Worm (Caenorhabditis elegans) whole organism, early embryonic: Measurements from ENCODE around the gene dyci-1.
A peak's percentile ranks its signal among the peaks of the same experiment; 100 is the strongest.

ENCODE experiments used
- B0310.2 ChIP-seq: sonication (generic microtip); optimal IDR thresholded peaks from 2 replicates; lab custom pipeline; 2016; ENCODE audit warnings: mild to moderate bottlenecking, missing genetic modification characterization, missing compliant biosample characterization
- F13C5.2 ChIP-seq: sonication (generic microtip); optimal IDR thresholded peaks from 2 replicates; lab custom pipeline; 2017; ENCODE audit warnings: mild to moderate bottlenecking, missing genetic modification characterization, inconsistent platforms, missing compliant biosample characterization
- aly-1 ChIP-seq: sonication (generic microtip); optimal IDR thresholded peaks from 2 replicates; lab custom pipeline; 2016; ENCODE audit warnings: missing genetic modification characterization, missing compliant biosample characterization
- ama-1 ChIP-seq: fragments of 150-350 bp; optimal IDR thresholded peaks from 2 replicates; lab custom pipeline; 2014
- ceh-13 ChIP-seq: fragments of 200-800 bp; sonication (Bioruptor generic); optimal IDR thresholded peaks from 2 replicates; lab custom pipeline; 2018; ENCODE audit warnings: mild to moderate bottlenecking, missing genetic modification characterization, missing compliant biosample characterization
- ceh-36 ChIP-seq: sonication (generic microtip); optimal IDR thresholded peaks from 2 replicates; lab custom pipeline; 2016; ENCODE audit warnings: missing genetic modification characterization, inconsistent platforms, missing compliant biosample characterization
- ets-7 ChIP-seq: sonication (generic microtip); optimal IDR thresholded peaks from 2 replicates; lab custom pipeline; 2016; ENCODE audit warnings: missing genotype, missing genetic modification characterization, missing compliant biosample characterization
- flt-1 ChIP-seq: fragments of 200-800 bp; sonication (Bioruptor generic); IDR thresholded peaks from 2 replicates; pipeline ENCODE4 v1.3.6; 2022; ENCODE audit warnings: missing genetic modification characterization, missing compliant biosample characterization
- hmbx-1 ChIP-seq: sonication (generic microtip); optimal IDR thresholded peaks from 2 replicates; lab custom pipeline; 2016; ENCODE audit warnings: mild to moderate bottlenecking, missing genetic modification characterization, missing compliant biosample characterization
- hmg-4 ChIP-seq: fragments of 200-800 bp; sonication (Bioruptor generic); optimal IDR thresholded peaks from 2 replicates; lab custom pipeline; 2018; ENCODE audit warnings: mild to moderate bottlenecking, missing genetic modification characterization, missing compliant biosample characterization
- hnd-1 ChIP-seq: sonication (generic microtip); optimal IDR thresholded peaks from 2 replicates; lab custom pipeline; 2016; ENCODE audit warnings: missing genetic modification characterization, missing compliant biosample characterization
- pes-1 ChIP-seq: fragments of 200-800 bp; sonication (Bioruptor generic); IDR thresholded peaks from 2 replicates; pipeline ENCODE4 v1.3.6; 2022; ENCODE audit warnings: missing genetic modification reagents, missing genetic modification characterization, missing compliant biosample characterization
- scrt-1 ChIP-seq: fragments of 200-800 bp; sonication (Bioruptor generic); IDR thresholded peaks from 2 replicates; pipeline ENCODE4 v1.3.6; 2022; ENCODE audit warnings: missing genetic modification characterization, missing compliant biosample characterization
- sea-1 ChIP-seq: fragments of 200-800 bp; sonication (Bioruptor generic); conservative IDR thresholded peaks from 2 replicates; pipeline ENCODE4 v1.3.6; 2022; ENCODE audit warnings: missing genetic modification characterization, missing compliant biosample characterization
- tbx-11 ChIP-seq: fragments of 200-800 bp; sonication (Bioruptor generic); IDR thresholded peaks from 2 replicates; pipeline ENCODE4 v1.3.6; 2022; ENCODE audit warnings: missing genetic modification characterization, missing compliant biosample characterization
- tbx-37 ChIP-seq: fragments of 200-800 bp; sonication (Bioruptor generic); conservative IDR thresholded peaks from 2 replicates; pipeline ENCODE4 v1.3.6; 2022; ENCODE audit warnings: missing genetic modification reagents, missing genetic modification characterization, missing compliant biosample characterization
- tra-4 ChIP-seq: sonication (generic microtip); optimal IDR thresholded peaks from 2 replicates; lab custom pipeline; 2017; ENCODE audit warnings: missing genetic modification characterization, missing compliant biosample characterization

dyci-1 gene

DNA sequence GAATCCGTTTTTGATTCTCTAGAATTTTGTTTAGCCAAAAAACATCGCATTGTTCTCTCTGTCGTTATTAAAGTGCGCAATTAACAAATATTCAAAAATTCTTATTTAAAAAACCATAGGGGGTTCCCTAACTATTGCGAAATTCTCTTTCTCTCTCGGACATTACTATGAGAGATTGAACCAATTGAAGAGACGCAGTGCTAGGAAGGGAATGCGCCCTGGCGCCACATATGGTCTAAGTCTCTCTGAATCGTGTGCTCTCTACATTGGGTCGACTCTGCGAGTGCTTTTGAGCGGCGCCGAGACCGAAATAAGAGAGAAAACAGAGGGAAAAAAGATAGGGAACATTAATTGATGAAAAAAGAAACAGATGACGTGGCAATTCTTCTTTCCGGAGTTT is 801 bp upstream of the dyci-1 start:
- no peak for TF ChIP-seq hmg-4

ce11 chrIV:6777156-6777555 is 7.9 kb downstream of the dyci-1 start:
- TF ChIP-seq tbx-11 (no peak), hmg-4 (no peak), sea-1 (GFP tag; lab: Robert Waterston, UW) (no peak), scrt-1 (GFP tag; lab: Robert Waterston, UW) (no peak), ceh-13 (GFP tag; lab: Kevin White, UChicago) (no peak), tra-4 (tag; lab: Kevin White, UChicago) (no peak), hnd-1 (tag; lab: Kevin White, UChicago) (no peak), B0310.2 (no peak), ceh-36 (tag; lab: Kevin White, UChicago) (no peak), hmbx-1 (no peak), ets-7 (tag; lab: Kevin White, UChicago) (no peak), ama-1 (lab: Kevin White, UChicago) (no peak), tbx-37 (GFP tag; lab: Robert Waterston, UW) (no peak), aly-1 (tag; lab: Kevin White, UChicago) (no peak), pes-1 (GFP tag; lab: Robert Waterston, UW) (no peak), flt-1 (GFP tag; lab: Robert Waterston, UW) (no peak), F13C5.2 (tag; lab: Kevin White, UChicago) (no peak)

DNA sequence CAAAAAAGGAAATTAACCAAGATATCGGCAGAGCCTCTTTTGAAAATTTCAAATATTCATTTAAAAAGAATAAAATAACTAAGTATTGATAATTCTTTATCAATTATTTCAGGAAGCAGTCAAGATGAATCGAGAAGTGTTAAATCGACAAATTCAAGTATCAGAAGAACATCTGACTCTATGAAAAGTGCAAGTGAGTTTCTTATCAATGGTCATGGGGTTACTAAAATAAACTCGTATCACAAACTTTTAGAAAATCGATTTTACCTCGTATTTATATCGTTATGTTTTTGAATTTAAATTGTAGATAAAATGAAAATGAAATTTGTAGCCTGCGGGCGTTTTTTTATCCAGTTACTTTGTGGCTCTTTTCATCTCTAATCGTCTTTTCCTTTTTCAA is 13.5 kb downstream of the dyci-1 start:
- no peak for TF ChIP-seq tra-4 (tag; lab: Kevin White, UChicago)
- no peak for TF ChIP-seq hmg-4
- TF ChIP-seq tbx-37 (GFP tag; lab: Robert Waterston, UW), result no peak
- TF ChIP-seq ceh-13 (GFP tag; lab: Kevin White, UChicago), result no peak
- TF ChIP-seq aly-1 (tag; lab: Kevin White, UChicago), result no peak
- no peak for TF ChIP-seq hnd-1 (tag; lab: Kevin White, UChicago)
- TF ChIP-seq pes-1 (GFP tag; lab: Robert Waterston, UW), result no peak
- TF ChIP-seq ets-7 (tag; lab: Kevin White, UChicago), result no peak
- no peak for TF ChIP-seq tbx-11
- TF ChIP-seq hmbx-1, result no peak
- no peak for TF ChIP-seq ama-1 (lab: Kevin White, UChicago)
- no peak for TF ChIP-seq sea-1 (GFP tag; lab: Robert Waterston, UW)
- no peak for TF ChIP-seq flt-1 (GFP tag; lab: Robert Waterston, UW)
- no peak for TF ChIP-seq B0310.2
- no peak for TF ChIP-seq F13C5.2 (tag; lab: Kevin White, UChicago)
- TF ChIP-seq scrt-1 (GFP tag; lab: Robert Waterston, UW), result no peak

- TF ChIP-seq hnd-1 (tag; lab: Kevin White, UChicago) (no peak), B0310.2 (no peak), tra-4 (tag; lab: Kevin White, UChicago) (no peak), flt-1 (GFP tag; lab: Robert Waterston, UW) (no peak)
Measured at ce11 chrIV:6770407-6770883, 14.6 kb downstream of the dyci-1 start, which contains the start of gene anat-1. Gene anat-1 (plus strand): TSS chrIV:6770833.

- TF ChIP-seq hnd-1 (tag; lab: Kevin White, UChicago) (no peak), F13C5.2 (tag; lab: Kevin White, UChicago) (peak; percentile 1), tra-4 (tag; lab: Kevin White, UChicago) (no peak), B0310.2 (no peak), ets-7 (tag; lab: Kevin White, UChicago) (no peak), hmbx-1 (no peak)
Measured at ce11 chrIV:6767240-6767639, 17.8 kb downstream of the dyci-1 start.

DNA sequence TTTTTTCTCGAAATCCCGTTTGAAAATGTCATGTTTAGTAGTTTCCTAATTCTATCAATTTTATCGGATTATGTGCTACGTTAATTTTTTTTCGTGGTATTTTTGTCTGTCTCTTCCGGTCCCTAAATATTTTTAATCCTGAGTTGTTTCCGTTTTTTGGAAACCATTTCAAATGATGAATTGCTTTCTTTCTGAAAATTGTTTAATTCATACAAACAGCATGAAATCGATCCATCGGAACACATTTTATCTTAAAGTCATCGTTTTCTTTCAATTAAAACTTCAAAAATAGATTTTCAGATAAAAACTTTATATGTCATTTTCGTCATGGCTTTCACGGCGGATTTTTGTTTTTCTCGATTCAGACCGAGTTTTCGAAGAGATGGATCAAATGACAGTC is 22.7 kb downstream of the dyci-1 start, which contains the start of gene spd-3:
Gene spd-3 (plus strand): TSS at position 301 of the 400 bp plus-strand sequence.
- TF ChIP-seq ets-7 (tag; lab: Kevin White, UChicago), result no peak
- TF ChIP-seq scrt-1 (GFP tag; lab: Robert Waterston, UW), result no peak
- TF ChIP-seq flt-1 (GFP tag; lab: Robert Waterston, UW), result no peak
- TF ChIP-seq hnd-1 (tag; lab: Kevin White, UChicago), result no peak
- TF ChIP-seq ceh-36 (tag; lab: Kevin White, UChicago), result no peak
- no peak for TF ChIP-seq B0310.2
- TF ChIP-seq aly-1 (tag; lab: Kevin White, UChicago), result no peak
- no peak for TF ChIP-seq pes-1 (GFP tag; lab: Robert Waterston, UW)
- no peak for TF ChIP-seq F13C5.2 (tag; lab: Kevin White, UChicago)
- TF ChIP-seq tbx-11, result no peak
- no peak for TF ChIP-seq hmg-4
- TF ChIP-seq hmbx-1, result no peak
- no peak for TF ChIP-seq ama-1 (lab: Kevin White, UChicago)
- no peak for TF ChIP-seq sea-1 (GFP tag; lab: Robert Waterston, UW)
- no peak for TF ChIP-seq tbx-37 (GFP tag; lab: Robert Waterston, UW)
- no peak for TF ChIP-seq tra-4 (tag; lab: Kevin White, UChicago)
- no peak for TF ChIP-seq ceh-13 (GFP tag; lab: Kevin White, UChicago)

DNA sequence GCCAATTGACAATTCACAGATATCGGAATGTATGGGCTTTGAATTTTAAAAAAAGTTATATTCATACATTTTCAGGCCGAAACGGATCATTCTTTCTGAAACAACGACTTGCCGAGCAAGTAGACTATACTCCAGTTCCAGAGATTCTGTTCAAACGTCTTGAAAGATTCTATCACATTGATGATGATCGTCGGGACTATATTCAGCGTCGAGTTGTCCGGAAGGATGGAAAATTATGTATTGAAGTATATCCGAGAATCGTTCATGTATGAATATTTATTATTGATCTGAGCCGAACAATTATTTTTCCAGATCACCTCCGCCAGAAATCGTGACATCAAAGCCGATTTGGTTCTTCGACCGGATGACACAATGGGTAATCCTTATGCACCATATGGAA is 27.5 kb downstream of the dyci-1 start:
- TF ChIP-seq aly-1 (tag; lab: Kevin White, UChicago) (no peak), ceh-36 (tag; lab: Kevin White, UChicago) (no peak), flt-1 (GFP tag; lab: Robert Waterston, UW) (no peak), hmbx-1 (no peak), B0310.2 (no peak), hnd-1 (tag; lab: Kevin White, UChicago) (no peak), ama-1 (lab: Kevin White, UChicago) (no peak), pes-1 (GFP tag; lab: Robert Waterston, UW) (no peak), F13C5.2 (tag; lab: Kevin White, UChicago) (no peak), tbx-11 (no peak), tbx-37 (GFP tag; lab: Robert Waterston, UW) (no peak), ets-7 (tag; lab: Kevin White, UChicago) (no peak), ceh-13 (GFP tag; lab: Kevin White, UChicago) (no peak)
